Fruit fly (Drosophila melanogaster): ENCODE measurements around the gene CIAPIN1.

CIAPIN1 gene

dm6 chr2L:15061368-15061767 is 22.7 kb upstream of the CIAPIN1 start, which contains the start of the genes solo and vas (continued):
- TF ChIP-seq Ssrp (tag; optimal IDR thresholded peaks at IDR 0.05), result peak; percentile 61
- TF ChIP-seq Spps (tag; optimal IDR thresholded peaks at IDR 0.05), result no peak
- TF ChIP-seq Sox100B (GFP tag; optimal IDR thresholded peaks at IDR 0.05), result peak; percentile 39
- peak; percentile 49 for TF ChIP-seq CG6689 (GFP tag; IDR thresholded peaks at IDR 0.05)
- no peak for TF ChIP-seq ATbp (GFP tag; optimal IDR thresholded peaks at IDR 0.05)
- TF ChIP-seq CG1529 (GFP tag; optimal IDR thresholded peaks at IDR 0.05), result no peak
- no peak for TF ChIP-seq CG2129 (GFP tag; IDR thresholded peaks at IDR 0.05; ENCODE audit: partially characterized antibody)
- TF ChIP-seq CG9797 (GFP tag; optimal IDR thresholded peaks at IDR 0.05), result no peak
- TF ChIP-seq Ada2b (GFP tag; IDR thresholded peaks at IDR 0.05), result no peak
- no peak for TF ChIP-seq cato (GFP tag; optimal IDR thresholded peaks at IDR 0.05; ENCODE audit: borderline replicate concordance)
- TF ChIP-seq Xrp1 (GFP tag; IDR thresholded peaks at IDR 0.05), result peak; percentile 34; the same call in 1 of the 2 replicates
- TF ChIP-seq row (GFP tag; IDR thresholded peaks at IDR 0.05), result peak; percentile 78
- TF ChIP-seq CG4360 (GFP tag; IDR thresholded peaks at IDR 0.05), result no peak
- TF ChIP-seq Lhr (GFP tag; optimal IDR thresholded peaks at IDR 0.05), result peak; percentile 59
- TF ChIP-seq mam (GFP tag; optimal IDR thresholded peaks at IDR 0.05), result peak; percentile 42
- TF ChIP-seq Xbp1 (GFP tag; optimal IDR thresholded peaks at IDR 0.05), result peak; percentile 59
- TF ChIP-seq ranshi (GFP tag; IDR thresholded peaks at IDR 0.05), result 0 out of 2 replicates have a peak, but pooled peaks have one; percentile 25
- peak; percentile 37 for TF ChIP-seq CG15514 (GFP tag; optimal IDR thresholded peaks at IDR 0.05)
- TF ChIP-seq CG11247 (GFP tag; IDR thresholded peaks at IDR 0.05), result no peak
- peak; percentile 65 for TF ChIP-seq CG2120 (GFP tag; optimal IDR thresholded peaks at IDR 0.05)
- TF ChIP-seq GATAe (GFP tag; conservative IDR thresholded peaks at IDR 0.05), result no peak
- TF ChIP-seq CG18599 (GFP tag; optimal IDR thresholded peaks at IDR 0.05), result peak; percentile 31
- 0 out of 4 replicates have a peak, but pooled peaks have one; percentile 9 for TF ChIP-seq chinmo (GFP tag; IDR thresholded peaks at IDR 0.05; ENCODE audit: partially characterized antibody)
- TF ChIP-seq CG7963 (GFP tag; IDR thresholded peaks at IDR 0.05; ENCODE audit: partially characterized antibody), result no peak
- no peak for TF ChIP-seq Lim3 (GFP tag; IDR thresholded peaks at IDR 0.05)
- peak in 1 of 2 experiments; percentile 9 for TF ChIP-seq Pdp1 (GFP tag; optimal IDR thresholded peaks at IDR 0.05)
- no peak for TF ChIP-seq sima (GFP tag; optimal IDR thresholded peaks at IDR 0.05)
- TF ChIP-seq CG4707 (GFP tag; optimal IDR thresholded peaks at IDR 0.05), result peak; percentile 27
- TF ChIP-seq gfzf (GFP tag; optimal IDR thresholded peaks at IDR 0.05), result no peak
- no peak for TF ChIP-seq Tbp (GFP tag; optimal IDR thresholded peaks at IDR 0.05)
- peak; percentile 24; the same call in 1 of the 2 replicates for TF ChIP-seq Scr (GFP tag; IDR thresholded peaks at IDR 0.05; ENCODE audit: partially characterized antibody)
- TF ChIP-seq Hand (GFP tag; optimal IDR thresholded peaks at IDR 0.05), result no peak
- no peak for TF ChIP-seq Trl (optimal IDR thresholded peaks at IDR 0.05)
- no peak for TF ChIP-seq Trl (GFP tag; optimal IDR thresholded peaks at IDR 0.05)
- peak; percentile 45 for TF ChIP-seq CG15696 (tag; optimal IDR thresholded peaks at IDR 0.05)
- peak; percentile 30 for TF ChIP-seq Nf-YC (tag; optimal IDR thresholded peaks at IDR 0.05)
- no peak for TF ChIP-seq CG3726 (GFP tag; IDR thresholded peaks at IDR 0.05)
- peak; percentile 49 for TF ChIP-seq sug (tag; optimal IDR thresholded peaks at IDR 0.05)
- TF ChIP-seq CG13624 (GFP tag; optimal IDR thresholded peaks at IDR 0.05), result no peak
- TF ChIP-seq onecut (GFP tag; IDR thresholded peaks at IDR 0.05), result no peak
- TF ChIP-seq CG42726 (GFP tag; IDR thresholded peaks at IDR 0.05; ENCODE audit: partially characterized antibody), result no peak
- TF ChIP-seq cwo (GFP tag; optimal IDR thresholded peaks at IDR 0.05), result no peak
- TF ChIP-seq tup (GFP tag; optimal IDR thresholded peaks at IDR 0.05), result no peak
- TF ChIP-seq Oli (tag; optimal IDR thresholded peaks at IDR 0.05), result peak; percentile 50
- peak; percentile 42 for TF ChIP-seq B-H2 (GFP tag; optimal IDR thresholded peaks at IDR 0.05)
- peak; percentile 51 for TF ChIP-seq CG12769 (tag; optimal IDR thresholded peaks at IDR 0.05)
- peak; percentile 39; the same call in 1 of the 2 replicates for TF ChIP-seq unc-4 (GFP tag; IDR thresholded peaks at IDR 0.05; ENCODE audit: partially characterized antibody)
